Worm (Caenorhabditis elegans) whole organism, L2 larva: ENCODE results near the gene ufd-1.

ENCODE experiments used
- F13H6.1 ChIP-seq: sonication (generic microtip); optimal IDR thresholded peaks from 2 replicates; lab custom pipeline; 2016; ENCODE audit warnings: missing genetic modification characterization, missing compliant biosample characterization
- ama-1 ChIP-seq: fragments of 150-350 bp; optimal IDR thresholded peaks from 2 replicates; lab custom pipeline; 2018; ENCODE audit warnings: inconsistent platforms
- lin-13 ChIP-seq: fragments of 150-350 bp; optimal IDR thresholded peaks from 2 replicates; lab custom pipeline; 2014; ENCODE audit warnings: missing biosample characterization, missing genetic modification reagents, missing genetic modification characterization
- nhr-12 ChIP-seq: fragments of 150-350 bp; optimal IDR thresholded peaks from 2 replicates; lab custom pipeline; 2014; ENCODE audit warnings: missing biosample characterization, missing genetic modification characterization
- zag-1 ChIP-seq: fragments of 150-350 bp; optimal IDR thresholded peaks from 2 replicates; lab custom pipeline; 2014; ENCODE audit warnings: missing biosample characterization, missing genetic modification characterization
- ztf-4 ChIP-seq: fragments of 150-350 bp; optimal IDR thresholded peaks from 2 replicates; lab custom pipeline; 2014; ENCODE audit warnings: missing biosample characterization, missing genetic modification characterization

- no peak for TF ChIP-seq nhr-12 (tag; lab: Kevin White, UChicago)
- TF ChIP-seq lin-13, result no peak
- TF ChIP-seq F13H6.1 (tag; lab: Kevin White, UChicago), result no peak
- TF ChIP-seq ztf-4 (tag; lab: Kevin White, UChicago), result no peak
- TF ChIP-seq zag-1 (tag; lab: Kevin White, UChicago), result no peak
- TF ChIP-seq ama-1 (lab: Kevin White, UChicago), result no peak
Observed at ce11 chrIV:12282157-12282789, 48.4 kb downstream of the ufd-1 start, which contains the start of the genes C42C1.12 and C42C1.19.
